Worm (Caenorhabditis elegans) whole organism, L1 larva: ENCODE measurements around the gene F43C11.6.

Experiments used
- C16A3.4 ChIP-seq: fragments of 150-350 bp; optimal IDR thresholded peaks from 2 replicates; lab custom pipeline; 2014; ENCODE audit warnings: missing biosample characterization, missing genetic modification characterization
- F16B12.6 ChIP-seq: fragments of 150-350 bp; optimal IDR thresholded peaks from 2 replicates; lab custom pipeline; 2014; ENCODE audit warnings: missing biosample characterization, missing genetic modification characterization
- Y116A8C.19 ChIP-seq: sonication (generic microtip); optimal IDR thresholded peaks from 2 replicates; lab custom pipeline; 2016; ENCODE audit warnings: missing compliant biosample characterization, missing genetic modification characterization, borderline replicate concordance
- alr-1 ChIP-seq: fragments of 200-800 bp; sonication (Bioruptor generic); optimal IDR thresholded peaks from 2 replicates; lab custom pipeline; 2018; ENCODE audit warnings: borderline replicate concordance, mild to moderate bottlenecking, missing genetic modification characterization, missing compliant biosample characterization
- ceh-63 ChIP-seq: fragments of 200-800 bp; sonication (Bioruptor generic); optimal IDR thresholded peaks from 2 replicates; lab custom pipeline; 2018; ENCODE audit warnings: mild to moderate bottlenecking, missing genetic modification characterization, missing compliant biosample characterization
- ceh-82 ChIP-seq, 3 experiments: fragments of 150-350 bp in 1 of 3; sonication (generic microtip) in 2 of 3; optimal IDR thresholded peaks; 2 replicates each; lab custom pipeline; 2014 to 2017; ENCODE audit warnings: missing biosample characterization in 3 of 3, missing genetic modification characterization in 3 of 3
- ceh-90 ChIP-seq: sonication (generic microtip); optimal IDR thresholded peaks from 2 replicates; lab custom pipeline; 2016; ENCODE audit warnings: missing genetic modification characterization, missing compliant biosample characterization
- dpl-1 ChIP-seq, 3 experiments: fragments of 150-350 bp in 2 of 3; sonication (generic microtip) in 1 of 3; optimal IDR thresholded peaks; 2 replicates each; lab custom pipeline; 2014 to 2017; ENCODE audit warnings: missing biosample characterization in 3 of 3, missing genetic modification characterization in 3 of 3, missing genetic modification reagents in 3 of 3
- efl-1 ChIP-seq, 4 experiments: fragments of 150-350 bp; optimal IDR thresholded peaks in 3 of 4; peaks in 1 of 4; 1 replicate in 1 of 4; 2 replicates in 3 of 4; lab custom pipeline; 2014; ENCODE audit warnings: missing biosample characterization in 2 of 4, missing genetic modification characterization in 2 of 4, missing genetic modification reagents in 2 of 4
- egl-27 ChIP-seq, 2 experiments: fragments of 150-350 bp in 1 of 2; sonication (generic microtip); optimal IDR thresholded peaks; 3 replicates each; lab custom pipeline; 2017 to 2018; ENCODE audit warnings: missing biosample characterization in 2 of 2, missing genetic modification characterization in 2 of 2, missing genetic modification reagents in 2 of 2
- elt-2 ChIP-seq: sonication (generic microtip); optimal IDR thresholded peaks from 2 replicates; lab custom pipeline; 2016; ENCODE audit warnings: missing genetic modification characterization, mild to moderate bottlenecking, inconsistent platforms, missing compliant biosample characterization, missing genetic modification reagents
- fkh-10 ChIP-seq: sonication (generic microtip); optimal IDR thresholded peaks from 2 replicates; lab custom pipeline; 2017; ENCODE audit warnings: missing biosample characterization, missing genetic modification reagents, missing genetic modification characterization
- fkh-8 ChIP-seq: sonication (generic microtip); optimal IDR thresholded peaks from 2 replicates; lab custom pipeline; 2016; ENCODE audit warnings: mild to moderate bottlenecking, missing genetic modification characterization, missing compliant biosample characterization
- hlh-17 ChIP-seq: fragments of 200-800 bp; sonication (Bioruptor generic); optimal IDR thresholded peaks from 2 replicates; lab custom pipeline; 2018; ENCODE audit warnings: missing genetic modification characterization, mild to moderate bottlenecking, missing compliant biosample characterization, moderate library complexity, borderline replicate concordance
- hlh-4 ChIP-seq: sonication (generic microtip); optimal IDR thresholded peaks from 2 replicates; lab custom pipeline; 2016; ENCODE audit warnings: mild to moderate bottlenecking, missing genetic modification characterization, missing compliant biosample characterization
- isw-1 ChIP-seq: fragments of 200-800 bp; sonication (Bioruptor generic); IDR thresholded peaks from 2 replicates; pipeline ENCODE4 v1.3.6; 2022; ENCODE audit warnings: missing genetic modification characterization, missing compliant biosample characterization
- lin-13 ChIP-seq: fragments of 150-350 bp; optimal IDR thresholded peaks from 2 replicates; lab custom pipeline; 2014; ENCODE audit warnings: missing biosample characterization, missing genetic modification reagents, missing genetic modification characterization
- lin-15B ChIP-seq: fragments of 150-350 bp; sonication (generic microtip); optimal IDR thresholded peaks from 3 replicates; lab custom pipeline; 2014; ENCODE audit warnings: missing biosample characterization, missing genetic modification characterization
- lin-35 ChIP-seq, 2 experiments: fragments of 150-350 bp; optimal IDR thresholded peaks; 2 replicates each; lab custom pipeline; 2014; ENCODE audit warnings: missing biosample characterization in 2 of 2, missing genetic modification characterization in 2 of 2, missing genetic modification reagents in 2 of 2
- lir-3 ChIP-seq: sonication (generic microtip); optimal IDR thresholded peaks from 2 replicates; lab custom pipeline; 2016; ENCODE audit warnings: mild to moderate bottlenecking, missing genetic modification characterization, moderate library complexity, missing compliant biosample characterization; ENCODE audit not compliant: poor library complexity
- mab-9 ChIP-seq: fragments of 200-800 bp; sonication (Bioruptor generic); IDR thresholded peaks from 2 replicates; pipeline ENCODE4 v1.3.6; 2022; ENCODE audit warnings: missing genetic modification reagents, missing genetic modification characterization, missing compliant biosample characterization
- mdl-1 ChIP-seq, 2 experiments: fragments of 150-350 bp; optimal IDR thresholded peaks; 2 replicates each; lab custom pipeline; 2014 to 2017; ENCODE audit warnings: missing biosample characterization in 2 of 2, missing genetic modification characterization in 2 of 2, inconsistent platforms in 1 of 2
- nhr-11 ChIP-seq: fragments of 150-350 bp; optimal IDR thresholded peaks from 2 replicates; lab custom pipeline; 2014; ENCODE audit warnings: missing biosample characterization, missing genetic modification characterization
- nhr-20 ChIP-seq: sonication (generic microtip); optimal IDR thresholded peaks from 2 replicates; lab custom pipeline; 2016; ENCODE audit warnings: mild to moderate bottlenecking, missing genetic modification characterization, missing compliant biosample characterization
- nhr-237 ChIP-seq: fragments of 150-350 bp; optimal IDR thresholded peaks from 2 replicates; lab custom pipeline; 2014; ENCODE audit warnings: missing biosample characterization, missing genetic modification characterization
- nhr-28 ChIP-seq: fragments of 150-350 bp; optimal IDR thresholded peaks from 2 replicates; lab custom pipeline; 2014; ENCODE audit warnings: missing biosample characterization, missing genetic modification characterization
- nhr-71 ChIP-seq: sonication (generic microtip); optimal IDR thresholded peaks from 2 replicates; lab custom pipeline; 2016; ENCODE audit warnings: mild to moderate bottlenecking, missing genetic modification characterization, moderate library complexity, missing compliant biosample characterization
- pax-3 ChIP-seq: fragments of 200-800 bp; sonication (Bioruptor generic); optimal IDR thresholded peaks from 2 replicates; lab custom pipeline; 2018; ENCODE audit warnings: mild to moderate bottlenecking, missing genetic modification characterization, moderate library complexity, missing compliant biosample characterization
- rnt-1 ChIP-seq: sonication (generic microtip); optimal IDR thresholded peaks from 2 replicates; lab custom pipeline; 2016; ENCODE audit warnings: mild to moderate bottlenecking, missing genetic modification characterization, moderate library complexity, missing compliant biosample characterization
- skn-1 ChIP-seq: fragments of 150-350 bp; optimal IDR thresholded peaks from 2 replicates; lab custom pipeline; 2014; ENCODE audit warnings: missing biosample characterization, missing genetic modification characterization
- snpc-4 ChIP-seq: fragments of 150-350 bp; optimal IDR thresholded peaks from 2 replicates; lab custom pipeline; 2014; ENCODE audit warnings: missing biosample characterization, missing genetic modification characterization
- snu-23 ChIP-seq: sonication (generic microtip); optimal IDR thresholded peaks from 2 replicates; lab custom pipeline; 2016; ENCODE audit warnings: missing genetic modification characterization, missing compliant biosample characterization
- swsn-7 ChIP-seq: sonication (generic microtip); optimal IDR thresholded peaks from 2 replicates; lab custom pipeline; 2016; ENCODE audit warnings: missing genetic modification characterization, missing compliant biosample characterization
- tbx-2 ChIP-seq: sonication (generic microtip); optimal IDR thresholded peaks from 2 replicates; lab custom pipeline; 2016; ENCODE audit warnings: missing genetic modification characterization, missing compliant biosample characterization
- unc-130 ChIP-seq: fragments of 150-350 bp; optimal IDR thresholded peaks from 2 replicates; lab custom pipeline; 2017; ENCODE audit warnings: missing biosample characterization, missing genetic modification characterization, inconsistent platforms
- unc-62 ChIP-seq: fragments of 150-350 bp; optimal IDR thresholded peaks from 2 replicates; lab custom pipeline; 2014; ENCODE audit warnings: missing biosample characterization, missing genetic modification reagents, missing genetic modification characterization
- unc-86 ChIP-seq: sonication (generic microtip); optimal IDR thresholded peaks from 2 replicates; lab custom pipeline; 2016; ENCODE audit warnings: missing genetic modification characterization, missing compliant biosample characterization

The F43C11.6 gene

ce11 chrII:2324956-2325355 is 17.3 kb upstream of the F43C11.6 start, which contains the start of gene ZK1240.11:
Gene ZK1240.11 (plus strand): TSS chrII:2325256.
- TF ChIP-seq swsn-7 (tag; lab: Kevin White, UChicago) (no peak), dpl-1 (GFP tag; optimal IDR thresholded peaks at IDR 0.05; lab: Kevin White, UChicago) (no peak), unc-62 (GFP tag; lab: Kevin White, UChicago) (no peak), skn-1 (tag; lab: Kevin White, UChicago) (no peak), nhr-237 (no peak), efl-1 (optimal IDR thresholded peaks at IDR 0.05; lab: Kevin White, UChicago) (no peak), efl-1 (GFP tag; optimal IDR thresholded peaks at IDR 0.05 in 1 of 2; lab: Kevin White, UChicago) (peak in 1 of 2 experiments; percentile 25), snpc-4 (tag; lab: Kevin White, UChicago) (no peak), tbx-2 (no peak), nhr-28 (tag; lab: Kevin White, UChicago) (no peak)

- no peak for TF ChIP-seq nhr-71 (tag; lab: Kevin White, UChicago)
- TF ChIP-seq pax-3 = no peak
- TF ChIP-seq elt-2 (tag; lab: Kevin White, UChicago) = peak; percentile 5
- TF ChIP-seq, all 84 proteins: peak for 1
Measured at ce11 chrII:2328963-2329442, 13.2 kb upstream of the F43C11.6 start, which contains the start of the genes ZK1240.8 and ZK1240.1. Gene ZK1240.8 (minus strand): TSS chrII:2329063. Gene ZK1240.1 (plus strand): TSS chrII:2329392.

ce11 chrII:2330462-2330861 is 11.8 kb upstream of the F43C11.6 start:
- TF ChIP-seq mdl-1 (tag; optimal IDR thresholded peaks at IDR 0.05; lab: Kevin White, UChicago) (no peak), ceh-82 (tag; optimal IDR thresholded peaks at IDR 0.05; lab: Kevin White, UChicago) (no peak), hlh-4 (tag; lab: Kevin White, UChicago) (no peak), F16B12.6 (tag; lab: Kevin White, UChicago) (no peak), lin-35 (GFP tag; optimal IDR thresholded peaks at IDR 0.05; lab: Kevin White, UChicago) (no peak)
- TF ChIP-seq, all 84 proteins: peak for 0

- TF ChIP-seq Y116A8C.19 (tag; lab: Kevin White, UChicago) (no peak), ceh-90 (tag; lab: Kevin White, UChicago) (no peak), rnt-1 (tag; lab: Kevin White, UChicago) (no peak), snu-23 (no peak), lin-13 (GFP tag; lab: Kevin White, UChicago) (no peak), unc-130 (tag; lab: Kevin White, UChicago) (no peak), ceh-63 (GFP tag; lab: Kevin White, UChicago) (no peak), lir-3 (tag; lab: Kevin White, UChicago) (no peak)
Measured at ce11 chrII:2332220-2332619, 10.0 kb upstream of the F43C11.6 start, which contains the start of gene F43C11.8. Gene F43C11.8 (plus strand): TSS chrII:2332520.

- TF ChIP-seq lin-15B (no peak), lin-35 (GFP tag; optimal IDR thresholded peaks at IDR 0.05; lab: Kevin White, UChicago) (peak in 1 of 2 experiments; percentile 20), unc-86 (tag; lab: Kevin White, UChicago) (no peak), nhr-20 (tag; lab: Kevin White, UChicago) (peak; percentile 30), C16A3.4 (tag; lab: Kevin White, UChicago) (no peak), efl-1 (optimal IDR thresholded peaks at IDR 0.05; lab: Kevin White, UChicago) (no peak), efl-1 (GFP tag; optimal IDR thresholded peaks at IDR 0.05 in 1 of 2; lab: Kevin White, UChicago) (peak in 1 of 2 experiments; percentile 71), elt-2 (tag; lab: Kevin White, UChicago) (peak; percentile 73), nhr-71 (tag; lab: Kevin White, UChicago) (peak; percentile 9)
Measured at ce11 chrII:2335572-2335971, 6.7 kb upstream of the F43C11.6 start, which contains the start of gene F43C11.7. Gene F43C11.7 (plus strand): TSS chrII:2335897.

- TF ChIP-seq unc-62 (GFP tag; lab: Kevin White, UChicago) = no peak
- no peak for TF ChIP-seq egl-27 (tag; optimal IDR thresholded peaks at IDR 0.05; lab: Kevin White, UChicago)
- no peak for TF ChIP-seq mab-9 (GFP tag; lab: Robert Waterston, UW)
- TF ChIP-seq fkh-10 = no peak
- TF ChIP-seq fkh-8 (tag; lab: Kevin White, UChicago) = no peak
- no peak for TF ChIP-seq nhr-11 (tag; lab: Kevin White, UChicago)
- no peak for TF ChIP-seq hlh-17 (GFP tag; lab: Kevin White, UChicago)
- TF ChIP-seq lin-15B = no peak
- no peak for TF ChIP-seq isw-1 (GFP tag; lab: Robert Waterston, UW)
- no peak for TF ChIP-seq alr-1 (tag; lab: Kevin White, UChicago)
Measured at ce11 chrII:2336177-2336576, 6.1 kb upstream of the F43C11.6 start.
